Fruit fly (Drosophila melanogaster): Measurements from ENCODE around the gene CtsF.

DNA sequence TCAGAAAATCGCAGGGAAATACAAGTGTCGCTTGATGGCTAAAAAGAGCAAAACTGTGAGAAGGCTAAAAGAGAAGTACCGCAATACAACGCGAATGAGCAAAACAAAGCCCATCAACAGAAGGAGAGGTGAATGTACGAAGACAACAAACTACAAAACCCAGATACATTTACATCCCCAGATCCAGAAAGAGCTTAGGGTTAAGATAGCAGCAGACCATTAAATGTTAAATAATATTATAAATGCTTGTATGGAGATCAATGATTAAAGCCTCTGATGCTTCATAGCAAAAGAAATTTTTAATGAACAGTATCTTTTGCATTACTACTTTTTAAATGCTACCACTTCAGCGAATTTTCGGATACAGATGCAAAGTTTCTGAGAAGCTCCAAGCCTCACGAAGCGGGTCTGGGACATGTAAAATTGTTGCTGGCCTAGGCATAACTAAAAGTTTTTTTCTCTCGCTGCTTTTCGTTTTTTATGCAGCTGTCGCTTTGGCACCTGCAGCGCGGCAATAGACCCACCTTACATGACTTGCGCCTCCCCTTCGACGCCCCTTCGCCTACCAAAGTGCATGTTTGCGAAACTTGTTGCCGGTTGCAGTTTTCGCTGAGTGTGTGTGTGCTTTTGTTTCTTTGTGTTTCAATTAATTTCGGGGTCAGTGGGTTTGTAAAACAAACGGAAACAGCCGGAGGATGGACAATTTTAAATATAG is 46.1 kb downstream of the CtsF start:
- TF ChIP-seq pan (optimal IDR thresholded peaks at IDR 0.05), result no peak
- TF ChIP-seq Rel (GFP tag; optimal IDR thresholded peaks at IDR 0.05), result no peak
- no peak for TF ChIP-seq Rel (tag; optimal IDR thresholded peaks at IDR 0.05)
- TF ChIP-seq Dfd (GFP tag; optimal IDR thresholded peaks at IDR 0.05), result no peak
- TF ChIP-seq sv (GFP tag; optimal IDR thresholded peaks at IDR 0.05), result no peak
- TF ChIP-seq Dif (GFP tag; optimal IDR thresholded peaks at IDR 0.05; ENCODE audit: partially characterized antibody), result no peak

All from whole organism, wandering third instar larva.